Worm (Caenorhabditis elegans) whole organism, L2 larva: ENCODE data around the gene des-2.

Experiments
- ZK546.5 ChIP-seq: sonication (generic microtip); optimal IDR thresholded peaks from 2 replicates; lab custom pipeline; 2017; ENCODE audit warnings: missing biosample characterization, missing genetic modification characterization
- egl-27 ChIP-seq: sonication (generic microtip); optimal IDR thresholded peaks from 3 replicates; lab custom pipeline; 2017; ENCODE audit warnings: missing biosample characterization, missing genetic modification reagents, missing genetic modification characterization
- nhr-10 ChIP-seq: sonication (generic microtip); optimal IDR thresholded peaks from 2 replicates; lab custom pipeline; 2017; ENCODE audit warnings: missing biosample characterization, missing genetic modification characterization
- peb-1 ChIP-seq: fragments of 150-350 bp; optimal IDR thresholded peaks from 2 replicates; lab custom pipeline; 2014; ENCODE audit warnings: missing biosample characterization, missing genetic modification characterization
- sma-9 ChIP-seq, 2 experiments: fragments of 150-350 bp in 1 of 2; sonication (generic microtip) in 1 of 2; optimal IDR thresholded peaks; 2 replicates each; lab custom pipeline; 2014 to 2016; ENCODE audit warnings: missing genetic modification characterization in 2 of 2, mild to moderate bottlenecking in 1 of 2, missing biosample characterization in 1 of 2, missing compliant biosample characterization in 1 of 2, missing genetic modification reagents in 1 of 2, moderate library complexity in 1 of 2
- snpc-4 ChIP-seq: fragments of 150-350 bp; optimal IDR thresholded peaks from 2 replicates; lab custom pipeline; 2014; ENCODE audit warnings: missing biosample characterization, missing genetic modification characterization
- unc-39 ChIP-seq: fragments of 150-350 bp; optimal IDR thresholded peaks from 2 replicates; lab custom pipeline; 2014; ENCODE audit warnings: missing biosample characterization, missing genetic modification characterization
- ztf-11 ChIP-seq: sonication (generic microtip); optimal IDR thresholded peaks from 2 replicates; lab custom pipeline; 2017; ENCODE audit warnings: missing biosample characterization, missing genetic modification characterization

ce11 chrV:11415059-11415458, 6.4 kb downstream of the des-2 start, which contains the start of gene deg-3:
- TF ChIP-seq ztf-11 (tag; lab: Kevin White, UChicago): no peak
- no peak for TF ChIP-seq snpc-4 (tag; lab: Kevin White, UChicago)
- TF ChIP-seq unc-39: no peak
- TF ChIP-seq nhr-10: no peak
- TF ChIP-seq sma-9 (GFP tag; optimal IDR thresholded peaks at IDR 0.05; lab: Kevin White, UChicago): no peak
- TF ChIP-seq sma-9 (tag; optimal IDR thresholded peaks at IDR 0.05; lab: Kevin White, UChicago): no peak
- no peak for TF ChIP-seq ZK546.5
- TF ChIP-seq peb-1: no peak
- TF ChIP-seq egl-27: no peak
